Worm (Caenorhabditis elegans) whole organism, late embryonic: Measurements from ENCODE around the gene ubc-7.

Experiments used
- F13H6.1 ChIP-seq: sonication (generic microtip); optimal IDR thresholded peaks from 2 replicates; lab custom pipeline; 2016; ENCODE audit warnings: missing genetic modification characterization, missing compliant biosample characterization
- K02D7.2 ChIP-seq: sonication (generic microtip); optimal IDR thresholded peaks from 2 replicates; lab custom pipeline; 2017; ENCODE audit warnings: mild to moderate bottlenecking, missing genetic modification characterization, missing compliant biosample characterization
- K09A11.1 ChIP-seq: sonication (generic microtip); optimal IDR thresholded peaks from 2 replicates; lab custom pipeline; 2017; ENCODE audit warnings: antibody characterized with exemption, mild to moderate bottlenecking, missing genetic modification characterization, missing compliant biosample characterization; ENCODE audit not compliant: insufficient read depth
- Y22D7AL.16 ChIP-seq: sonication (generic microtip); optimal IDR thresholded peaks from 2 replicates; lab custom pipeline; 2016; ENCODE audit warnings: missing genetic modification characterization, missing compliant biosample characterization
- ahr-1 ChIP-seq: sonication (generic microtip); optimal IDR thresholded peaks from 2 replicates; lab custom pipeline; 2016; ENCODE audit warnings: missing genetic modification characterization, missing compliant biosample characterization
- ceh-14 ChIP-seq: sonication (generic microtip); optimal IDR thresholded peaks from 2 replicates; lab custom pipeline; 2016; ENCODE audit warnings: missing genotype, missing genetic modification characterization, missing compliant biosample characterization
- ceh-18 ChIP-seq: sonication (generic microtip); optimal IDR thresholded peaks from 2 replicates; lab custom pipeline; 2016; ENCODE audit warnings: missing genetic modification characterization, missing compliant biosample characterization
- ceh-22 ChIP-seq: sonication (generic microtip); optimal IDR thresholded peaks from 2 replicates; lab custom pipeline; 2017; ENCODE audit warnings: missing biosample characterization, missing genetic modification characterization
- ceh-31 ChIP-seq: sonication (generic microtip); optimal IDR thresholded peaks from 2 replicates; lab custom pipeline; 2016; ENCODE audit warnings: missing genetic modification characterization, missing compliant biosample characterization
- ceh-34 ChIP-seq: sonication (generic microtip); optimal IDR thresholded peaks from 2 replicates; lab custom pipeline; 2016; ENCODE audit warnings: mild to moderate bottlenecking, missing genetic modification characterization, missing compliant biosample characterization
- ceh-48 ChIP-seq: sonication (generic microtip); optimal IDR thresholded peaks from 2 replicates; lab custom pipeline; 2016; ENCODE audit warnings: missing genetic modification characterization, inconsistent platforms, missing compliant biosample characterization
- ceh-6 ChIP-seq: fragments of 200-800 bp; sonication (Bioruptor generic); optimal IDR thresholded peaks from 2 replicates; lab custom pipeline; 2018; ENCODE audit warnings: mild to moderate bottlenecking, missing genetic modification characterization, missing compliant biosample characterization
- ceh-9 ChIP-seq: sonication (generic microtip); optimal IDR thresholded peaks from 2 replicates; lab custom pipeline; 2016; ENCODE audit warnings: mild to moderate bottlenecking, missing genetic modification characterization, inconsistent platforms, missing compliant biosample characterization
- che-1 ChIP-seq: sonication (generic microtip); optimal IDR thresholded peaks from 2 replicates; lab custom pipeline; 2016; ENCODE audit warnings: mild to moderate bottlenecking, missing genetic modification characterization, missing compliant biosample characterization
- dmd-4 ChIP-seq: sonication (generic microtip); optimal IDR thresholded peaks from 2 replicates; lab custom pipeline; 2016; ENCODE audit warnings: borderline replicate concordance, missing genetic modification characterization, missing compliant biosample characterization
- dve-1 ChIP-seq: sonication (generic microtip); optimal IDR thresholded peaks from 2 replicates; lab custom pipeline; 2017; ENCODE audit warnings: antibody characterized with exemption, mild to moderate bottlenecking, missing genetic modification characterization, missing compliant biosample characterization
- elt-4 ChIP-seq: sonication (generic microtip); optimal IDR thresholded peaks from 2 replicates; lab custom pipeline; 2016; ENCODE audit warnings: missing genetic modification characterization, missing compliant biosample characterization
- eyg-1 ChIP-seq: sonication (generic microtip); optimal IDR thresholded peaks from 2 replicates; lab custom pipeline; 2016; ENCODE audit warnings: missing genotype, missing genetic modification characterization, missing compliant biosample characterization
- fkh-10 ChIP-seq: fragments of 150-350 bp; optimal IDR thresholded peaks from 2 replicates; lab custom pipeline; 2014; ENCODE audit warnings: missing biosample characterization, missing genetic modification reagents, missing genetic modification characterization
- fkh-6 ChIP-seq: sonication (generic microtip); optimal IDR thresholded peaks from 2 replicates; lab custom pipeline; 2016; ENCODE audit warnings: missing genetic modification characterization, missing compliant biosample characterization
- gmeb-2 ChIP-seq: sonication (generic microtip); optimal IDR thresholded peaks from 2 replicates; lab custom pipeline; 2016; ENCODE audit warnings: missing genetic modification characterization, inconsistent platforms, missing compliant biosample characterization
- hlh-13 ChIP-seq: fragments of 200-800 bp; sonication (Bioruptor generic); optimal IDR thresholded peaks from 2 replicates; lab custom pipeline; 2018; ENCODE audit warnings: mild to moderate bottlenecking, missing genetic modification characterization, missing compliant biosample characterization
- hlh-15 ChIP-seq: sonication (generic microtip); optimal IDR thresholded peaks from 2 replicates; lab custom pipeline; 2016; ENCODE audit warnings: missing genetic modification characterization, missing compliant biosample characterization
- hlh-6 ChIP-seq: sonication (generic microtip); optimal IDR thresholded peaks from 2 replicates; lab custom pipeline; 2016; ENCODE audit warnings: missing genotype, missing genetic modification characterization, missing compliant biosample characterization
- lim-6 ChIP-seq: sonication (generic microtip); optimal IDR thresholded peaks from 2 replicates; lab custom pipeline; 2016; ENCODE audit warnings: missing genetic modification characterization, missing compliant biosample characterization
- lin-11 ChIP-seq: fragments of 200-800 bp; sonication (Bioruptor generic); optimal IDR thresholded peaks from 2 replicates; lab custom pipeline; 2018; ENCODE audit warnings: mild to moderate bottlenecking, missing genetic modification characterization, missing compliant biosample characterization
- madf-2 ChIP-seq: sonication (generic microtip); optimal IDR thresholded peaks from 2 replicates; lab custom pipeline; 2017; ENCODE audit warnings: missing genetic modification characterization, missing compliant biosample characterization
- mec-3 ChIP-seq: sonication (generic microtip); optimal IDR thresholded peaks from 2 replicates; lab custom pipeline; 2016; ENCODE audit warnings: borderline replicate concordance, missing genetic modification characterization, missing compliant biosample characterization
- nhr-11 ChIP-seq: fragments of 150-350 bp; optimal IDR thresholded peaks from 2 replicates; lab custom pipeline; 2014; ENCODE audit warnings: missing biosample characterization, missing genetic modification characterization
- nhr-232 ChIP-seq: sonication (generic microtip); optimal IDR thresholded peaks from 2 replicates; lab custom pipeline; 2016; ENCODE audit warnings: missing genetic modification characterization, missing compliant biosample characterization
- npax-4 ChIP-seq: sonication (generic microtip); optimal IDR thresholded peaks from 2 replicates; lab custom pipeline; 2016; ENCODE audit warnings: missing genetic modification characterization, missing compliant biosample characterization
- pax-1 ChIP-seq: fragments of 150-350 bp; optimal IDR thresholded peaks from 2 replicates; lab custom pipeline; 2014; ENCODE audit warnings: missing biosample characterization, missing genetic modification characterization
- pha-2 ChIP-seq: sonication (generic microtip); optimal IDR thresholded peaks from 2 replicates; lab custom pipeline; 2017; ENCODE audit warnings: mild to moderate bottlenecking, missing genetic modification characterization, missing compliant biosample characterization
- pha-4 ChIP-seq: fragments of 150-350 bp; optimal IDR thresholded peaks from 2 replicates; lab custom pipeline; 2018; ENCODE audit warnings: missing biosample characterization, missing genetic modification reagents, missing genetic modification characterization
- pqm-1 ChIP-seq: sonication (generic microtip); optimal IDR thresholded peaks from 2 replicates; lab custom pipeline; 2016; ENCODE audit warnings: missing genetic modification characterization, missing compliant biosample characterization
- ref-2 ChIP-seq: sonication (generic microtip); optimal IDR thresholded peaks from 2 replicates; lab custom pipeline; 2016; ENCODE audit warnings: missing genetic modification characterization, missing compliant biosample characterization
- rnt-1 ChIP-seq: sonication (generic microtip); optimal IDR thresholded peaks from 2 replicates; lab custom pipeline; 2016; ENCODE audit warnings: missing genetic modification characterization, missing compliant biosample characterization
- sdc-2 ChIP-seq: sonication (generic microtip); optimal IDR thresholded peaks from 2 replicates; lab custom pipeline; 2016; ENCODE audit warnings: missing genotype, missing genetic modification characterization, missing compliant biosample characterization
- sox-2 ChIP-seq: fragments of 200-800 bp; sonication (Bioruptor generic); IDR thresholded peaks from 2 replicates; pipeline ENCODE4 v1.3.6; 2022; ENCODE audit warnings: missing genetic modification reagents, missing genetic modification characterization, missing compliant biosample characterization
- sox-4 ChIP-seq: sonication (generic microtip); optimal IDR thresholded peaks from 2 replicates; lab custom pipeline; 2017; ENCODE audit warnings: mild to moderate bottlenecking, missing genetic modification characterization, inconsistent platforms, missing compliant biosample characterization
- tbx-2 ChIP-seq: sonication (generic microtip); optimal IDR thresholded peaks from 2 replicates; lab custom pipeline; 2016; ENCODE audit warnings: missing genetic modification characterization, missing compliant biosample characterization
- unc-3 ChIP-seq, 2 experiments: fragments of 200-800 bp in 1 of 2; sonication (Bioruptor generic) in 1 of 2; sonication (generic microtip) in 1 of 2; conservative IDR thresholded peaks in 1 of 2; optimal IDR thresholded peaks in 1 of 2; 2 replicates each; pipeline versions ENCODE4 v1.3.6 to Lab custom; 2016 to 2022; ENCODE audit warnings: missing compliant biosample characterization in 2 of 2, missing genetic modification characterization in 2 of 2, missing genetic modification reagents in 1 of 2
- unc-42 ChIP-seq: sonication (generic microtip); optimal IDR thresholded peaks from 2 replicates; lab custom pipeline; 2016; ENCODE audit warnings: missing genotype, missing genetic modification characterization, missing compliant biosample characterization
- unc-55 ChIP-seq: sonication (generic microtip); optimal IDR thresholded peaks from 2 replicates; lab custom pipeline; 2017; ENCODE audit warnings: missing biosample characterization, missing genetic modification reagents, missing genetic modification characterization
- unc-86 ChIP-seq: sonication (generic microtip); optimal IDR thresholded peaks from 2 replicates; lab custom pipeline; 2016; ENCODE audit warnings: missing genetic modification characterization, missing compliant biosample characterization
- zip-5 ChIP-seq: sonication (generic microtip); optimal IDR thresholded peaks from 2 replicates; lab custom pipeline; 2016; ENCODE audit warnings: missing genetic modification characterization, missing compliant biosample characterization
- ztf-16 ChIP-seq: sonication (generic microtip); optimal IDR thresholded peaks from 2 replicates; lab custom pipeline; 2017; ENCODE audit warnings: missing genetic modification characterization, missing compliant biosample characterization

Gene ubc-7

DNA sequence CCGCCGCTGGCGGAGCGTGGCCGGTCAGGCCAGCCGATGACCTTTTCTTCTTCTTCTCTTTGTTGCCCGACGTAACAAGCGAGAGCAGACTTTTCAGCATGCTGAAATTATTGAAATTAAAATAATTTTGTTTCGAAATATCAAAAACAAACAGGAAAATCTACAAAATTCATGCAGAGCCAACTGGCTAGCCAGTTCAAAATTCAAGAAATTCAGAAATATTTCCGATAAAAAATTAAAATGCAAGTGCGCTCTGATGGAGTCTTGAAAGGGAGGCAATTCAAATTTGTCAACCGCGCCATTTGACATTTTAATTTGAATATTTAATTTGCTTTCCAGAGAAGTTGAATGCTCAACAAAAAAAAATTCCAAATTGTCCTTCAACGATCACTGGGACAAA is 30.3 kb downstream of the ubc-7 start, which contains the start of gene F58A4.2:
Gene F58A4.2, minus strand, starts transcription at position 101 of the 400 bp plus-strand sequence.
- TF ChIP-seq unc-42 (tag; lab: Kevin White, UChicago) (no peak), hlh-15 (tag; lab: Kevin White, UChicago) (no peak), tbx-2 (tag; lab: Kevin White, UChicago) (no peak), sox-4 (tag; lab: Kevin White, UChicago) (no peak), nhr-232 (tag; lab: Kevin White, UChicago) (no peak), fkh-10 (GFP tag; lab: Kevin White, UChicago) (no peak), rnt-1 (no peak), eyg-1 (tag; lab: Kevin White, UChicago) (no peak), lin-11 (no peak), sox-2 (GFP tag; lab: Robert Waterston, UW) (no peak)

DNA sequence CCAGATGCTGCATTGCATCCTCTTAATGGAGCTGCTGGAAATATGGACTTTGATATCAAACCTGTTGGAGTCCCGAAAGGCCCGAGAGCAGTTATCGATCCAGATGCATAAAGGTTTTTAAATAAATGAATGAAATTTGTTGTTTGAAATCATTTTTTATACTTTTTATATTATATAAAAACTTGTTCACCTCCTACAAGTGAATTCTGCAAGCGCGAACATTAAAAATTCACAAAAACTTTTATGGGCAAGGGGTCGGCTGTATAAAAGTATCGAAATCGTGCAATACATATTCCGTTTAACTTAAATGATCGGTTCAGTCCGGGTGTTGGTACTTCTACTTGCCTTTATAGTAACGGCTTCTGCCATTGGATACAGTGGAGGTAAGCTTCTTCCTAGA is 32.8 kb downstream of the ubc-7 start, which contains the start of gene F58A4.1:
Gene F58A4.1, plus strand, starts transcription at position 301 of the 400 bp plus-strand sequence.
- TF ChIP-seq pax-1 (no peak), hlh-6 (no peak), pqm-1 (tag; lab: Kevin White, UChicago) (no peak), npax-4 (tag; lab: Kevin White, UChicago) (no peak), ceh-31 (no peak), sdc-2 (tag; lab: Kevin White, UChicago) (no peak), lin-11 (no peak), hlh-13 (GFP tag; lab: Kevin White, UChicago) (no peak), dve-1 (tag; lab: Kevin White, UChicago) (no peak), elt-4 (tag; lab: Kevin White, UChicago) (no peak), ztf-16 (tag; lab: Kevin White, UChicago) (no peak), F13H6.1 (tag; lab: Kevin White, UChicago) (no peak), unc-86 (no peak), gmeb-2 (tag; lab: Kevin White, UChicago) (no peak), Y22D7AL.16 (tag; lab: Kevin White, UChicago) (no peak), unc-42 (tag; lab: Kevin White, UChicago) (no peak)

DNA sequence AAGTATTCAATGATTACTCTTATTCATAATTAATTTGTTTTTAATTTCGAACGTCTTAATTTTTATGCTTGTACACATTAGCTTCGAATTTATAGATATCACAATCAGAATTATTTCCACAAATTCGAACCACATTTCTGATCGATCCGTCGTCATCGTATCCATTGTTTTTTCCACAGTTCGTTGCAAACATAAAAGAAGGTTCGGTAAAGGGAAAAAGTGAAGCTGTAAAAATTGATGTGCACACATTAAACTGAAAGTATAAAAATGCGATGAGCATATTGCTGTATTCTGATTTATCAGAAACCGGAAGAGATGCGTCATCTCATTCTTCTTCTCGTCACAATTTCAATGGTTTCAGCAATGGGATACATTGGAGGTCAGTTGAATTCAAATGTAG is 33.9 kb downstream of the ubc-7 start, which contains the start of gene C48B4.12:
Gene C48B4.12, plus strand, starts transcription at position 301 of the 400 bp plus-strand sequence.
- no peak for TF ChIP-seq zip-5 (tag; lab: Kevin White, UChicago)
- TF ChIP-seq hlh-13 (GFP tag; lab: Kevin White, UChicago), result no peak
- no peak for TF ChIP-seq fkh-6 (tag; lab: Kevin White, UChicago)
- TF ChIP-seq lim-6 (tag; lab: Kevin White, UChicago), result no peak
- no peak for TF ChIP-seq ceh-31
- TF ChIP-seq unc-55 (GFP tag; lab: Kevin White, UChicago), result no peak
- no peak for TF ChIP-seq mec-3
- TF ChIP-seq ceh-48 (tag; lab: Kevin White, UChicago), result no peak
- TF ChIP-seq ceh-34 (tag; lab: Kevin White, UChicago), result no peak
- TF ChIP-seq pha-4, result no peak
- no peak for TF ChIP-seq che-1
- TF ChIP-seq ref-2 (tag; lab: Kevin White, UChicago), result no peak
- TF ChIP-seq ceh-22 (tag; lab: Kevin White, UChicago), result no peak

DNA sequence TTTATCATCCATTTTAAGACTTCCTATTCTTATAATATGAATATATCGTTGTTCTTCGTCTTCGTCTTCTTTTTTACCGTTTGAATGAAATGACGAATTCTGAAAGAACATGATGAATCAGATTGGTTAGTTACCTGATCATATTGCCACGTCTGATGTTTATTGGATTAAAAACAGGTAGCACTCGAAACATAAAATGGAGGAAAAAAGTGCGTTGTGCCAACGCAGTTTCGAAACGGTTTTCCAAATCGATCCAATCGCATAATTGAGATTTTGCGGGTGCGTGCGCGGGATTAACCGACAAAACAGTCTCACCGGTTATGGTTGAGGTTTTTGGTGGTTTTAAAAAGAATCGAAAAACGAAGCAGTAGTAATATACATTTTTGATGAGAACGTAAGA is 35.4 kb downstream of the ubc-7 start, which contains the start of gene rom-2:
Gene rom-2, minus strand, starts transcription at position 101 of the 400 bp plus-strand sequence.
- no peak for TF ChIP-seq dmd-4 (tag; lab: Kevin White, UChicago)
- no peak for TF ChIP-seq fkh-10 (GFP tag; lab: Kevin White, UChicago)
- no peak for TF ChIP-seq pha-2 (tag; lab: Kevin White, UChicago)
- TF ChIP-seq K02D7.2, result no peak
- TF ChIP-seq ceh-9, result no peak
- TF ChIP-seq madf-2, result no peak
- no peak for TF ChIP-seq ztf-16 (tag; lab: Kevin White, UChicago)
- TF ChIP-seq ahr-1, result no peak
- no peak for TF ChIP-seq ceh-18 (tag; lab: Kevin White, UChicago)
- no peak for TF ChIP-seq unc-3 (GFP tag; conservative IDR thresholded peaks at IDR 0.05; lab: Robert Waterston, UW)
- no peak for TF ChIP-seq unc-3 (tag; optimal IDR thresholded peaks at IDR 0.05; lab: Kevin White, UChicago)
- TF ChIP-seq K09A11.1 (tag; lab: Kevin White, UChicago), result no peak
- TF ChIP-seq ceh-14 (tag; lab: Kevin White, UChicago), result no peak
- TF ChIP-seq nhr-11 (tag; lab: Kevin White, UChicago), result no peak
- TF ChIP-seq ceh-6, result no peak
- TF ChIP-seq hlh-13 (GFP tag; lab: Kevin White, UChicago), result no peak
